Worm (Caenorhabditis elegans) whole organism, L4 larva: Measurements from ENCODE around the gene C11G6.2.

Source experiments
- R02D3.7 ChIP-seq: fragments of 150-350 bp; sonication (generic microtip); optimal IDR thresholded peaks from 3 replicates; lab custom pipeline; 2014; ENCODE audit warnings: missing biosample characterization, missing genetic modification characterization
- Y48G9A.11 ChIP-seq: fragments of 200-800 bp; sonication (Bioruptor generic); IDR thresholded peaks from 2 replicates; pipeline ENCODE4 v1.3.6; 2022; ENCODE audit warnings: missing genetic modification reagents, missing genetic modification characterization, missing compliant biosample characterization
- aly-2 ChIP-seq: sonication (generic microtip); optimal IDR thresholded peaks from 2 replicates; lab custom pipeline; 2018; ENCODE audit warnings: missing biosample characterization, missing genetic modification characterization
- ama-1 ChIP-seq: fragments of 150-350 bp; optimal IDR thresholded peaks from 2 replicates; lab custom pipeline; 2014; ENCODE audit warnings: inconsistent platforms, mixed read lengths
- ceh-82 ChIP-seq: sonication (generic microtip); optimal IDR thresholded peaks from 2 replicates; lab custom pipeline; 2017; ENCODE audit warnings: missing biosample characterization, missing genetic modification characterization
- lim-7 ChIP-seq: fragments of 200-800 bp; sonication (Bioruptor generic); IDR thresholded peaks from 2 replicates; pipeline ENCODE4 v1.3.6; 2022; ENCODE audit warnings: missing genetic modification characterization, missing compliant biosample characterization
- lsy-2 ChIP-seq, 2 experiments: fragments of 150-350 bp in 1 of 2; sonication (generic microtip) in 1 of 2; optimal IDR thresholded peaks; 2 replicates each; lab custom pipeline; 2014 to 2017; ENCODE audit warnings: missing biosample characterization in 2 of 2, missing genetic modification characterization in 2 of 2
- madf-5 ChIP-seq, 2 experiments: fragments of 200-800 bp; sonication (Bioruptor generic); IDR thresholded peaks; 2 replicates each; pipeline ENCODE4 v1.3.6; 2022; ENCODE audit warnings: missing compliant biosample characterization in 2 of 2, missing genetic modification characterization in 2 of 2
- madf-9 ChIP-seq: fragments of 200-800 bp; sonication (Bioruptor generic); conservative IDR thresholded peaks from 2 replicates; pipeline ENCODE4 v1.3.6; 2022; ENCODE audit warnings: missing genetic modification reagents, missing genetic modification characterization, missing compliant biosample characterization
- nhr-11 ChIP-seq: fragments of 150-350 bp; optimal IDR thresholded peaks from 2 replicates; lab custom pipeline; 2014; ENCODE audit warnings: missing biosample characterization, missing genetic modification characterization
- nhr-237 ChIP-seq: sonication (generic microtip); optimal IDR thresholded peaks from 2 replicates; lab custom pipeline; 2017; ENCODE audit warnings: missing biosample characterization, missing genetic modification characterization
- nhr-25 ChIP-seq: sonication (generic microtip); optimal IDR thresholded peaks from 2 replicates; lab custom pipeline; 2017; ENCODE audit warnings: missing genetic modification characterization, mild to moderate bottlenecking, missing compliant biosample characterization, antibody characterized with exemption, moderate library complexity, borderline replicate concordance; ENCODE audit not compliant: insufficient read depth
- nhr-77 ChIP-seq: fragments of 150-350 bp; optimal IDR thresholded peaks from 2 replicates; lab custom pipeline; 2014; ENCODE audit warnings: missing biosample characterization, missing genetic modification characterization

DNA sequence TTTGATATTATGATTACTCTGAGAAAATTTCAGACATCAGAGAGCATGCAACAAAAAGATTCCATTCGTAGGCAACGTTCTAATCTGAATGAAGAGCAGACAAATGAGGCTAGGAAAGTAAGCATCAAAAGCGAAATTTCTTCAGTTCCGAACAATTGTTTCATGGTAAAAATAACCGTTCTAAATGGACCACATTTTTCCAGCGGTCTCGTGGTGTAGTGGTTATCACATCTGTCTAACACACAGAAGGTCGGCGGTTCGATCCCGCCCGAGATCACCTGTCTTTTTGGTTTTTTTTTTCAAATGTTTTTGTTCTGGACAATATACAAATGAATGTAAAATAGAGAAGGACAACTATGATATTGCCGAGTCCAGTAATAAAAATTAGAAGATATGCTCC, 28.6 kb upstream of the C11G6.2 start, which contains the start of gene twk-21:
- no peak for TF ChIP-seq nhr-237 (tag; lab: Kevin White, UChicago)
- no peak for TF ChIP-seq R02D3.7 (tag; lab: Kevin White, UChicago)
- TF ChIP-seq madf-9 (GFP tag; lab: Robert Waterston, UW), result 0 out of 2 replicates have a peak, but pooled peaks have one; percentile 9
- peak in 1 of 2 experiments; percentile 70; a peak in 1 of 4 replicates for TF ChIP-seq madf-5 (GFP tag; IDR thresholded peaks at IDR 0.05; lab: Robert Waterston, UW)
- no peak for TF ChIP-seq lim-7 (GFP tag; lab: Robert Waterston, UW)
- no peak for TF ChIP-seq ama-1 (lab: Kevin White, UChicago)
- no peak for TF ChIP-seq lsy-2 (tag; optimal IDR thresholded peaks at IDR 0.05; lab: Kevin White, UChicago)
- no peak for TF ChIP-seq nhr-77 (tag; lab: Kevin White, UChicago)
- no peak for TF ChIP-seq nhr-11 (tag; lab: Kevin White, UChicago)
- no peak for TF ChIP-seq ceh-82
- no peak for TF ChIP-seq aly-2 (tag; lab: Kevin White, UChicago)
- no peak for TF ChIP-seq Y48G9A.11 (GFP tag; lab: Robert Waterston, UW)
- no peak for TF ChIP-seq nhr-25 (tag; lab: Kevin White, UChicago)
